Worm (Caenorhabditis elegans): Measurements from ENCODE around the gene nspf-3.

The nspf-3 gene

ce11 chrII:2710919-2711318, 20.9 kb upstream of the nspf-3 start, which contains the start of gene T05A8.2:
Gene T05A8.2 (minus strand): TSS chrII:2711019.
- TF ChIP-seq unc-62 (GFP tag; optimal IDR thresholded peaks at IDR 0.05 in 1 of 2): peak in 1 of 2 experiments; percentile 35
- no peak for TF ChIP-seq unc-62 (tag; optimal IDR thresholded peaks at IDR 0.05)
- TF ChIP-seq daf-19 (GFP tag; conservative IDR thresholded peaks at IDR 0.05): no peak

DNA sequence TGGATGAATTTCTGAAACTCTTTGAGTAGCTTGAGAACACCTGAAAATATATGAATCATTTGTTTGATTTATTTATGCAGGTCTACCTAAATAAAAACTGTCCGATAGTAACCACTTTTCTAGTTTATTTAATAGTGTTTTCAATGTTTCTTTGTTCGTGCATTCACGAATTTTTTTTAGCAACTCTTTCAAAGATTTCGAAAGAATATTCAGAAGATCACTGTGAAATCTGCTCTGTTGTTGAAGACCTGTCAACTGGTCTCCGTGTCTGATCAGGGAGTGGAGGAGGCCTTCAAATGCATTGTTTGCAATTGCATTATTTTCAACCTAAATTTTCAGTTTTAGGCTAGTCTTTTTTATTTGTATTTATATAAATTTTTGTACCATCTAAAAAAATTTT, 20.0 kb upstream of the nspf-3 start, which contains the start of gene T05A8.1:
T05A8.1 (minus strand) TSS at position 101 of the 400 bp plus-strand sequence.
- TF ChIP-seq lin-1 (GFP tag; IDR thresholded peaks at IDR 0.05) (no peak), R02D3.7 (tag; optimal IDR thresholded peaks at IDR 0.05) (no peak), fos-1 (tag; optimal IDR thresholded peaks at IDR 0.05) (no peak), daf-19 (GFP tag; conservative IDR thresholded peaks at IDR 0.05) (no peak), ceh-44 (GFP tag; IDR thresholded peaks at IDR 0.05) (no peak), nhr-111 (GFP tag; optimal IDR thresholded peaks at IDR 0.05) (no peak), nhr-102 (tag; optimal IDR thresholded peaks at IDR 0.05) (no peak), zfp-3 (GFP tag; conservative IDR thresholded peaks at IDR 0.05) (no peak), ces-1 (GFP tag; optimal IDR thresholded peaks at IDR 0.05) (no peak), dpl-1 (GFP tag; optimal IDR thresholded peaks at IDR 0.05) (no peak), Y5F2A.4 (GFP tag; optimal IDR thresholded peaks at IDR 0.05) (no peak), tag-97 (GFP tag; IDR thresholded peaks at IDR 0.05) (no peak), skn-1 (tag; optimal IDR thresholded peaks at IDR 0.05) (no peak), zfp-2 (tag; optimal IDR thresholded peaks at IDR 0.05) (no peak), cey-2 (tag; optimal IDR thresholded peaks at IDR 0.05; ENCODE audit: borderline replicate concordance, insufficient read depth) (no peak), aha-1 (tag) (no peak), lin-15B (tag; optimal IDR thresholded peaks at IDR 0.05) (no peak), nhr-6 (tag; optimal IDR thresholded peaks at IDR 0.05) (no peak), D1046.2 (GFP tag; IDR thresholded peaks at IDR 0.05) (no peak), nhr-48 (tag; optimal IDR thresholded peaks at IDR 0.05) (no peak)

- TF ChIP-seq T26A8.4 (GFP tag; IDR thresholded peaks at IDR 0.05): no peak
- TF ChIP-seq hlh-11 (tag; optimal IDR thresholded peaks at IDR 0.05): peak; percentile 25
- TF ChIP-seq unc-130 (GFP tag; optimal IDR thresholded peaks at IDR 0.05): no peak
- no peak for TF ChIP-seq nhr-11 (tag; optimal IDR thresholded peaks at IDR 0.05)
- TF ChIP-seq ztf-7 (tag; optimal IDR thresholded peaks at IDR 0.05): no peak
- no peak for TF ChIP-seq daf-16 (GFP tag; optimal IDR thresholded peaks at IDR 0.05)
- TF ChIP-seq daf-16 (tag; optimal IDR thresholded peaks at IDR 0.05): peak; percentile 68
- TF ChIP-seq mes-2 (tag; optimal IDR thresholded peaks at IDR 0.05; ENCODE audit: poor library complexity, severe bottlenecking): peak; percentile 45
- no peak for TF ChIP-seq lir-3 (tag; optimal IDR thresholded peaks at IDR 0.05)
- TF ChIP-seq saeg-2 (GFP tag; IDR thresholded peaks at IDR 0.05): no peak
- no peak for TF ChIP-seq F10B5.3 (tag; optimal IDR thresholded peaks at IDR 0.05)
- peak; percentile 90 for TF ChIP-seq duxl-1 (tag; optimal IDR thresholded peaks at IDR 0.05; ENCODE audit: poor library complexity)
- no peak for TF ChIP-seq nhr-42 (GFP tag; IDR thresholded peaks at IDR 0.05)
- TF ChIP-seq dmd-6 (GFP tag; IDR thresholded peaks at IDR 0.05): 0 out of 2 replicates have a peak, but pooled peaks have one; percentile 10
- TF ChIP-seq hlh-30 (tag; optimal IDR thresholded peaks at IDR 0.05; ENCODE audit: insufficient read depth): peak; percentile 49
Measured at ce11 chrII:2707872-2708271, 17.9 kb upstream of the nspf-3 start, which contains the start of gene Y47G7B.2. Gene Y47G7B.2 (minus strand): TSS chrII:2708014.

- TF ChIP-seq nhr-76 (tag; optimal IDR thresholded peaks at IDR 0.05) (no peak), Y48G9A.11 (GFP tag; IDR thresholded peaks at IDR 0.05) (no peak), egl-43 (GFP tag; IDR thresholded peaks at IDR 0.05) (no peak), dmd-9 (GFP tag; IDR thresholded peaks at IDR 0.05) (no peak), madf-9 (GFP tag; conservative IDR thresholded peaks at IDR 0.05) (no peak), T26A8.4 (GFP tag; IDR thresholded peaks at IDR 0.05) (no peak), mxl-3 (GFP tag; optimal IDR thresholded peaks at IDR 0.05) (no peak), fos-1 (tag; optimal IDR thresholded peaks at IDR 0.05) (no peak), ZK337.2 (GFP tag; IDR thresholded peaks at IDR 0.05) (no peak), daf-8 (GFP tag; IDR thresholded peaks at IDR 0.05) (no peak), snpc-4 (tag; optimal IDR thresholded peaks at IDR 0.05) (no peak), ceh-62 (tag; optimal IDR thresholded peaks at IDR 0.05) (no peak)
Measured at ce11 chrII:2705200-2705599, 15.2 kb upstream of the nspf-3 start, which contains the start of gene srh-128. Gene srh-128 (minus strand): TSS chrII:2705300.
